Worm (Caenorhabditis elegans) whole organism, early embryonic: Measurements from ENCODE around the gene lec-8.

Experiments
- ama-1 ChIP-seq: fragments of 150-350 bp; optimal IDR thresholded peaks from 2 replicates; lab custom pipeline; 2014
- ceh-13 ChIP-seq: fragments of 200-800 bp; sonication (Bioruptor generic); optimal IDR thresholded peaks from 2 replicates; lab custom pipeline; 2018; ENCODE audit warnings: mild to moderate bottlenecking, missing genetic modification characterization, missing compliant biosample characterization
- hmbx-1 ChIP-seq: sonication (generic microtip); optimal IDR thresholded peaks from 2 replicates; lab custom pipeline; 2016; ENCODE audit warnings: mild to moderate bottlenecking, missing genetic modification characterization, missing compliant biosample characterization
- scrt-1 ChIP-seq: fragments of 200-800 bp; sonication (Bioruptor generic); IDR thresholded peaks from 2 replicates; pipeline ENCODE4 v1.3.6; 2022; ENCODE audit warnings: missing genetic modification characterization, missing compliant biosample characterization

- TF ChIP-seq ama-1 (lab: Kevin White, UChicago): no peak
- TF ChIP-seq ceh-13 (GFP tag; lab: Kevin White, UChicago): no peak
- TF ChIP-seq scrt-1 (GFP tag; lab: Robert Waterston, UW): no peak
- no peak for TF ChIP-seq hmbx-1 (tag; lab: Kevin White, UChicago)
These were observed 16.0 kb downstream of the lec-8 start, which contains the start of gene R07B1.6 for ce11 chrX:9866355-9866754.
